Worm (Caenorhabditis elegans) whole organism, young adult: ENCODE data around the gene Y45F3A.5.

Experiments used
- F55B11.4 ChIP-seq: sonication (generic microtip); optimal IDR thresholded peaks from 2 replicates; lab custom pipeline; 2016; ENCODE audit warnings: missing compliant biosample characterization, missing genetic modification characterization, borderline replicate concordance; ENCODE audit not compliant: insufficient read depth
- K11D2.4 ChIP-seq: fragments of 200-800 bp; sonication (Bioruptor generic); IDR thresholded peaks from 2 replicates; pipeline ENCODE4 v1.3.6; 2022; ENCODE audit warnings: missing genetic modification reagents, missing genetic modification characterization, missing compliant biosample characterization
- ceh-58 ChIP-seq: fragments of 200-800 bp; sonication (Bioruptor generic); IDR thresholded peaks from 2 replicates; pipeline ENCODE4 v1.3.6; 2022; ENCODE audit warnings: missing genetic modification characterization, missing compliant biosample characterization
- ets-4 ChIP-seq: fragments of 200-800 bp; sonication (Bioruptor generic); optimal IDR thresholded peaks from 2 replicates; lab custom pipeline; 2018; ENCODE audit warnings: mild to moderate bottlenecking, missing genetic modification characterization, missing compliant biosample characterization
- lin-35 ChIP-seq, 3 experiments: fragments of 150-350 bp in 2 of 3; sonication (generic microtip) in 1 of 3; optimal IDR thresholded peaks; 2 replicates each; lab custom pipeline; 2014 to 2018; ENCODE audit warnings: missing biosample characterization in 3 of 3, missing genetic modification characterization in 3 of 3, missing genetic modification reagents in 3 of 3
- madf-6 ChIP-seq: fragments of 200-800 bp; sonication (Bioruptor generic); IDR thresholded peaks from 2 replicates; pipeline ENCODE4 v1.3.6; 2022; ENCODE audit warnings: missing genetic modification reagents, missing genetic modification characterization, missing compliant biosample characterization
- snpc-4 ChIP-seq, 5 experiments: fragments of 150-350 bp in 1 of 5; sonication (generic microtip) in 4 of 5; optimal IDR thresholded peaks; 2 replicates each; lab custom pipeline; 2014 to 2018; ENCODE audit warnings: missing genetic modification characterization in 5 of 5, missing biosample characterization in 3 of 5, antibody characterized with exemption in 2 of 5, mild to moderate bottlenecking in 2 of 5, missing compliant biosample characterization in 2 of 5, missing genotype in 2 of 5, moderate library complexity in 2 of 5, missing genetic modification reagents in 1 of 5
- unc-130 ChIP-seq: sonication (generic microtip); optimal IDR thresholded peaks from 2 replicates; lab custom pipeline; 2016; ENCODE audit warnings: missing genetic modification reagents, missing genetic modification characterization, missing compliant biosample characterization
- unc-62 ChIP-seq: fragments of 150-350 bp; optimal IDR thresholded peaks from 2 replicates; lab custom pipeline; 2014; ENCODE audit warnings: missing biosample characterization, missing genetic modification reagents, missing genetic modification characterization

DNA sequence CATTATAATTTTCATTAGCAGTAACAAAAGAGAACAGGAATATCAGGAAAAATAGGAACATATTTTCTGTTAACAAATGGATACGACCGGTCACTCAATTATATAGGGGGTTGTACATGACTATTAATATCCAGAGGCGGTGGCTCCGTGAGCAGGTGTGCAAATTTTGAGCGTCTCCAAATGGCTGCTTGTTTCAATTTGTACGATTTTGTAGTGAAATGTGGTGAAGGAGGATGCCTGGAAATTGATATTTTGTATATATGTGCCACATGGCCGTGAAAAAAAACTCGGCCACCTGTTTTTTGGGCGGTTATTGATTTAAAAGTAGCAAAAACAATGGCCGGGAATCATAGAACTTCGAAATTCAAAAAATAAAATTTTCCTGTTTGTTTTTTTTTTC, 6.6 kb upstream of the Y45F3A.5 start, which contains the start of gene Y45F3A.8:
- TF ChIP-seq ets-4 (GFP tag; lab: Kevin White, UChicago) (no peak), K11D2.4 (GFP tag; lab: Robert Waterston, UW) (no peak), lin-35 (GFP tag; optimal IDR thresholded peaks at IDR 0.05; lab: Kevin White, UChicago) (no peak), unc-130 (no peak), ceh-58 (GFP tag; lab: Robert Waterston, UW) (no peak), unc-62 (GFP tag; lab: Kevin White, UChicago) (no peak), snpc-4 (GFP tag; optimal IDR thresholded peaks at IDR 0.05; lab: Kevin White, UChicago) (no peak), snpc-4 (tag; optimal IDR thresholded peaks at IDR 0.05; lab: Kevin White, UChicago) (no peak), F55B11.4 (tag; lab: Kevin White, UChicago) (no peak), madf-6 (no peak)
